Worm (Caenorhabditis elegans) whole organism, L3 larva: ENCODE measurements around the gene C28H8.5.

Experiments used
- R02D3.7 ChIP-seq: fragments of 150-350 bp; optimal IDR thresholded peaks from 2 replicates; lab custom pipeline; 2014; ENCODE audit warnings: missing biosample characterization, missing genetic modification characterization
- ZK546.5 ChIP-seq: sonication (generic microtip); optimal IDR thresholded peaks from 2 replicates; lab custom pipeline; 2017; ENCODE audit warnings: missing biosample characterization, missing genetic modification characterization
- aly-2 ChIP-seq: fragments of 150-350 bp; optimal IDR thresholded peaks from 2 replicates; lab custom pipeline; 2014; ENCODE audit warnings: missing biosample characterization, missing genetic modification characterization
- ama-1 ChIP-seq: fragments of 150-350 bp; optimal IDR thresholded peaks from 2 replicates; lab custom pipeline; 2018
- ceh-16 ChIP-seq: sonication (generic microtip); optimal IDR thresholded peaks from 2 replicates; lab custom pipeline; 2017; ENCODE audit warnings: missing biosample characterization, missing genetic modification characterization
- ceh-28 ChIP-seq: fragments of 150-350 bp; optimal IDR thresholded peaks from 2 replicates; lab custom pipeline; 2014; ENCODE audit warnings: missing biosample characterization, missing genetic modification reagents, missing genetic modification characterization
- ceh-82 ChIP-seq: fragments of 150-350 bp; optimal IDR thresholded peaks from 2 replicates; lab custom pipeline; 2014; ENCODE audit warnings: missing biosample characterization, missing genetic modification characterization
- daf-12 ChIP-seq: fragments of 150-350 bp; optimal IDR thresholded peaks from 2 replicates; lab custom pipeline; 2014; ENCODE audit warnings: missing biosample characterization, missing genetic modification reagents, missing genetic modification characterization
- egl-27 ChIP-seq: sonication (generic microtip); optimal IDR thresholded peaks from 4 replicates; lab custom pipeline; 2017; ENCODE audit warnings: missing biosample characterization, missing genetic modification reagents, missing genetic modification characterization
- egl-5 ChIP-seq: fragments of 150-350 bp; optimal IDR thresholded peaks from 2 replicates; lab custom pipeline; 2017; ENCODE audit warnings: missing biosample characterization, missing genetic modification reagents, missing genetic modification characterization, inconsistent platforms
- elt-2 ChIP-seq: sonication (generic microtip); optimal IDR thresholded peaks from 2 replicates; lab custom pipeline; 2016; ENCODE audit warnings: missing genetic modification reagents, mild to moderate bottlenecking, missing genetic modification characterization, missing compliant biosample characterization
- fkh-2 ChIP-seq: fragments of 150-350 bp; optimal IDR thresholded peaks from 2 replicates; lab custom pipeline; 2014; ENCODE audit warnings: missing biosample characterization, missing genetic modification reagents, missing genetic modification characterization
- fos-1 ChIP-seq: fragments of 150-350 bp; optimal IDR thresholded peaks from 2 replicates; lab custom pipeline; 2014; ENCODE audit warnings: missing biosample characterization, missing genetic modification characterization
- hmg-11 ChIP-seq: sonication (generic microtip); optimal IDR thresholded peaks from 2 replicates; lab custom pipeline; 2016; ENCODE audit warnings: missing genetic modification characterization, missing compliant biosample characterization
- lin-15B ChIP-seq: fragments of 150-350 bp; optimal IDR thresholded peaks from 2 replicates; lab custom pipeline; 2014; ENCODE audit warnings: missing biosample characterization, missing genetic modification characterization
- lin-39 ChIP-seq: fragments of 150-350 bp; optimal IDR thresholded peaks from 2 replicates; lab custom pipeline; 2018; ENCODE audit warnings: missing biosample characterization, missing genetic modification reagents, missing genetic modification characterization
- lsy-12 ChIP-seq: sonication (generic microtip); optimal IDR thresholded peaks from 2 replicates; lab custom pipeline; 2016; ENCODE audit warnings: mild to moderate bottlenecking, missing genetic modification characterization, missing compliant biosample characterization
- mdl-1 ChIP-seq: fragments of 150-350 bp; optimal IDR thresholded peaks from 2 replicates; lab custom pipeline; 2014; ENCODE audit warnings: missing biosample characterization, missing genetic modification characterization
- nfya-1 ChIP-seq: sonication (generic microtip); optimal IDR thresholded peaks from 2 replicates; lab custom pipeline; 2017; ENCODE audit warnings: missing genetic modification characterization, mild to moderate bottlenecking, missing compliant biosample characterization, antibody characterized with exemption, moderate library complexity; ENCODE audit not compliant: insufficient read depth
- nhr-11 ChIP-seq: fragments of 150-350 bp; optimal IDR thresholded peaks from 2 replicates; lab custom pipeline; 2014; ENCODE audit warnings: missing biosample characterization, missing genetic modification characterization
- nhr-25 ChIP-seq: sonication (generic microtip); optimal IDR thresholded peaks from 2 replicates; lab custom pipeline; 2017; ENCODE audit warnings: missing biosample characterization, missing genetic modification characterization
- nhr-28 ChIP-seq: fragments of 150-350 bp; optimal IDR thresholded peaks from 2 replicates; lab custom pipeline; 2014; ENCODE audit warnings: missing biosample characterization, missing genetic modification characterization
- nhr-67 ChIP-seq: fragments of 150-350 bp; optimal IDR thresholded peaks from 2 replicates; lab custom pipeline; 2014; ENCODE audit warnings: missing biosample characterization, missing genetic modification characterization
- nhr-76 ChIP-seq: fragments of 150-350 bp; sonication (generic microtip); optimal IDR thresholded peaks from 5 replicates; lab custom pipeline; 2014; ENCODE audit warnings: missing biosample characterization, missing genetic modification characterization
- pha-4 ChIP-seq: fragments of 150-350 bp; optimal IDR thresholded peaks from 2 replicates; lab custom pipeline; 2014; ENCODE audit warnings: missing biosample characterization, missing genetic modification reagents, missing genetic modification characterization
- pqm-1 ChIP-seq: fragments of 150-350 bp; optimal IDR thresholded peaks from 2 replicates; lab custom pipeline; 2017; ENCODE audit warnings: missing biosample characterization, missing genetic modification characterization, inconsistent platforms
- sea-2 ChIP-seq: fragments of 150-350 bp; sonication (generic microtip); optimal IDR thresholded peaks from 4 replicates; lab custom pipeline; 2014; ENCODE audit warnings: missing biosample characterization, missing genetic modification reagents, missing genetic modification characterization
- skn-1 ChIP-seq: fragments of 150-350 bp; optimal IDR thresholded peaks from 2 replicates; lab custom pipeline; 2014; ENCODE audit warnings: missing biosample characterization, missing genetic modification characterization
- snpc-4 ChIP-seq: fragments of 150-350 bp; optimal IDR thresholded peaks from 2 replicates; lab custom pipeline; 2014; ENCODE audit warnings: missing biosample characterization, missing genetic modification characterization
- tbx-2 ChIP-seq: sonication (generic microtip); optimal IDR thresholded peaks from 2 replicates; lab custom pipeline; 2016; ENCODE audit warnings: mild to moderate bottlenecking, missing genetic modification characterization, missing compliant biosample characterization
- zag-1 ChIP-seq: fragments of 150-350 bp; optimal IDR thresholded peaks from 2 replicates; lab custom pipeline; 2014; ENCODE audit warnings: missing biosample characterization, missing genetic modification characterization
- ztf-11 ChIP-seq: fragments of 150-350 bp; optimal IDR thresholded peaks from 2 replicates; lab custom pipeline; 2014; ENCODE audit warnings: missing biosample characterization, missing genetic modification characterization

The C28H8.5 gene

ce11 chrIII:5892909-5893308 is 8.8 kb downstream of the C28H8.5 start:
- peak; percentile 59 for TF ChIP-seq pha-4 (tag; lab: Kevin White, UChicago)
- no peak for TF ChIP-seq nhr-76

ce11 chrIII:5895913-5896312 is 11.8 kb downstream of the C28H8.5 start, which contains the start of gene pxl-1:
pxl-1 (minus strand) TSS chrIII:5896013.
- TF ChIP-seq fos-1 (tag; lab: Kevin White, UChicago): no peak
- TF ChIP-seq nhr-67 (tag; lab: Kevin White, UChicago): no peak
- TF ChIP-seq mdl-1 (tag; lab: Kevin White, UChicago): no peak
- no peak for TF ChIP-seq aly-2 (tag; lab: Kevin White, UChicago)
- no peak for TF ChIP-seq nhr-28
- no peak for TF ChIP-seq ama-1 (lab: Kevin White, UChicago)
- no peak for TF ChIP-seq nfya-1 (tag; lab: Kevin White, UChicago)
- no peak for TF ChIP-seq R02D3.7 (tag; lab: Kevin White, UChicago)
- no peak for TF ChIP-seq nhr-76

ce11 chrIII:5897468-5897867 is 13.4 kb downstream of the C28H8.5 start:
- TF ChIP-seq nhr-25 (tag; lab: Kevin White, UChicago) (no peak), aly-2 (tag; lab: Kevin White, UChicago) (no peak), nfya-1 (tag; lab: Kevin White, UChicago) (peak; percentile 1), fkh-2 (no peak), R02D3.7 (tag; lab: Kevin White, UChicago) (no peak)

- TF ChIP-seq ama-1 (lab: Kevin White, UChicago) (no peak), snpc-4 (tag; lab: Kevin White, UChicago) (no peak), nhr-25 (tag; lab: Kevin White, UChicago) (no peak), lin-15B (tag; lab: Kevin White, UChicago) (no peak), ZK546.5 (no peak), ceh-16 (tag; lab: Kevin White, UChicago) (no peak), ceh-82 (tag; lab: Kevin White, UChicago) (no peak), pqm-1 (tag; lab: Kevin White, UChicago) (no peak), egl-27 (tag; lab: Kevin White, UChicago) (no peak), lsy-12 (tag; lab: Kevin White, UChicago) (no peak), pha-4 (tag; lab: Kevin White, UChicago) (no peak), elt-2 (no peak), zag-1 (tag; lab: Kevin White, UChicago) (no peak), mdl-1 (tag; lab: Kevin White, UChicago) (no peak), nhr-28 (no peak), ztf-11 (tag; lab: Kevin White, UChicago) (no peak), daf-12 (tag; lab: Kevin White, UChicago) (no peak), ceh-28 (tag; lab: Kevin White, UChicago) (no peak), hmg-11 (tag; lab: Kevin White, UChicago) (no peak)
Observed at ce11 chrIII:5898631-5899030, 14.5 kb downstream of the C28H8.5 start.

ce11 chrIII:5900709-5901108 is 16.6 kb downstream of the C28H8.5 start:
- TF ChIP-seq ceh-16 (tag; lab: Kevin White, UChicago): no peak
- peak; percentile 4 for TF ChIP-seq hmg-11 (tag; lab: Kevin White, UChicago)
- TF ChIP-seq pha-4 (tag; lab: Kevin White, UChicago): peak; percentile 50
- no peak for TF ChIP-seq egl-5 (tag; lab: Kevin White, UChicago)
- TF ChIP-seq pqm-1 (tag; lab: Kevin White, UChicago): peak; percentile 23
- peak; percentile 26 for TF ChIP-seq elt-2

ce11 chrIII:5902558-5902957 is 18.5 kb downstream of the C28H8.5 start:
- no peak for TF ChIP-seq nhr-67 (tag; lab: Kevin White, UChicago)
- TF ChIP-seq tbx-2: no peak
- no peak for TF ChIP-seq lin-39 (tag; lab: Kevin White, UChicago)
- no peak for TF ChIP-seq mdl-1 (tag; lab: Kevin White, UChicago)
- no peak for TF ChIP-seq skn-1 (tag; lab: Kevin White, UChicago)
- TF ChIP-seq snpc-4 (tag; lab: Kevin White, UChicago): no peak
- TF ChIP-seq R02D3.7 (tag; lab: Kevin White, UChicago): no peak
- TF ChIP-seq nhr-11 (tag; lab: Kevin White, UChicago): no peak
- no peak for TF ChIP-seq elt-2
- TF ChIP-seq aly-2 (tag; lab: Kevin White, UChicago): no peak
- TF ChIP-seq ceh-82 (tag; lab: Kevin White, UChicago): no peak
- TF ChIP-seq zag-1 (tag; lab: Kevin White, UChicago): no peak
- no peak for TF ChIP-seq fkh-2
- TF ChIP-seq sea-2 (GFP tag; lab: Kevin White, UChicago): no peak
- TF ChIP-seq pha-4 (tag; lab: Kevin White, UChicago): no peak
- no peak for TF ChIP-seq fos-1 (tag; lab: Kevin White, UChicago)
- no peak for TF ChIP-seq lin-15B (tag; lab: Kevin White, UChicago)
- no peak for TF ChIP-seq daf-12 (tag; lab: Kevin White, UChicago)
